Worm (Caenorhabditis elegans) whole organism, L4 larva: ENCODE measurements around the gene npr-17.

Experiments
- Y48G9A.11 ChIP-seq: fragments of 200-800 bp; sonication (Bioruptor generic); IDR thresholded peaks from 2 replicates; pipeline ENCODE4 v1.3.6; 2022; ENCODE audit warnings: missing genetic modification reagents, missing genetic modification characterization, missing compliant biosample characterization
- Y75B8A.6 ChIP-seq: fragments of 200-800 bp; sonication (Bioruptor generic); IDR thresholded peaks from 2 replicates; pipeline ENCODE4 v1.3.6; 2022; ENCODE audit warnings: missing genetic modification reagents, missing genetic modification characterization, missing compliant biosample characterization
- ZK546.5 ChIP-seq, 2 experiments: sonication (generic microtip); optimal IDR thresholded peaks; 2 replicates each; lab custom pipeline; 2017; ENCODE audit warnings: missing biosample characterization in 2 of 2, missing genetic modification characterization in 2 of 2
- ceh-44 ChIP-seq: fragments of 200-800 bp; sonication (Bioruptor generic); IDR thresholded peaks from 2 replicates; pipeline ENCODE4 v1.3.6; 2022; ENCODE audit warnings: missing genetic modification reagents, missing genetic modification characterization, missing compliant biosample characterization
- ceh-82 ChIP-seq: sonication (generic microtip); optimal IDR thresholded peaks from 2 replicates; lab custom pipeline; 2017; ENCODE audit warnings: missing biosample characterization, missing genetic modification characterization
- ctbp-1 ChIP-seq: fragments of 200-800 bp; sonication (Bioruptor generic); IDR thresholded peaks from 2 replicates; pipeline ENCODE4 v1.3.6; 2022; ENCODE audit warnings: missing genetic modification reagents, missing genetic modification characterization, missing compliant biosample characterization
- daf-12 ChIP-seq: fragments of 150-350 bp; optimal IDR thresholded peaks from 2 replicates; lab custom pipeline; 2014; ENCODE audit warnings: missing biosample characterization, missing genetic modification reagents, missing genetic modification characterization
- daf-16 ChIP-seq, 3 experiments: sonication (generic microtip); optimal IDR thresholded peaks; 2 replicates each; lab custom pipeline; 2016 to 2017; ENCODE audit warnings: missing genetic modification characterization in 3 of 3, missing genetic modification reagents in 3 of 3, mild to moderate bottlenecking in 2 of 3, missing compliant biosample characterization in 2 of 3, missing biosample characterization in 1 of 3, moderate library complexity in 1 of 3
- dpl-1 ChIP-seq: fragments of 150-350 bp; optimal IDR thresholded peaks from 2 replicates; lab custom pipeline; 2014; ENCODE audit warnings: missing biosample characterization, missing genetic modification reagents, missing genetic modification characterization
- dve-1 ChIP-seq: sonication (generic microtip); optimal IDR thresholded peaks from 2 replicates; lab custom pipeline; 2017; ENCODE audit warnings: antibody characterized with exemption, mild to moderate bottlenecking, missing genetic modification characterization, missing compliant biosample characterization; ENCODE audit not compliant: insufficient read depth
- egl-27 ChIP-seq: sonication (generic microtip); optimal IDR thresholded peaks from 3 replicates; lab custom pipeline; 2017; ENCODE audit warnings: missing biosample characterization, missing genetic modification reagents, missing genetic modification characterization
- fkh-10 ChIP-seq: fragments of 150-350 bp; optimal IDR thresholded peaks from 2 replicates; lab custom pipeline; 2014; ENCODE audit warnings: missing biosample characterization, missing genetic modification reagents, missing genetic modification characterization
- hlh-11 ChIP-seq: fragments of 200-800 bp; sonication (Bioruptor generic); optimal IDR thresholded peaks from 2 replicates; lab custom pipeline; 2018; ENCODE audit warnings: mild to moderate bottlenecking, missing genetic modification characterization, missing compliant biosample characterization
- lin-15B ChIP-seq: fragments of 150-350 bp; sonication (generic microtip); optimal IDR thresholded peaks from 3 replicates; lab custom pipeline; 2014; ENCODE audit warnings: missing biosample characterization, missing genetic modification characterization
- lin-29 ChIP-seq: fragments of 200-800 bp; sonication (Bioruptor generic); IDR thresholded peaks from 2 replicates; pipeline ENCODE4 v1.3.6; 2022; ENCODE audit warnings: missing genetic modification reagents, missing genetic modification characterization, missing compliant biosample characterization
- lin-38 ChIP-seq: fragments of 200-800 bp; sonication (Bioruptor generic); IDR thresholded peaks from 2 replicates; pipeline ENCODE4 v1.3.6; 2022; ENCODE audit warnings: missing genetic modification reagents, missing genetic modification characterization, missing compliant biosample characterization
- mdl-1 ChIP-seq, 2 experiments: fragments of 150-350 bp in 1 of 2; sonication (generic microtip) in 1 of 2; optimal IDR thresholded peaks; 2 replicates each; lab custom pipeline; 2014 to 2017; ENCODE audit warnings: missing biosample characterization in 2 of 2, missing genetic modification characterization in 2 of 2
- nhr-11 ChIP-seq: fragments of 150-350 bp; optimal IDR thresholded peaks from 2 replicates; lab custom pipeline; 2014; ENCODE audit warnings: missing biosample characterization, missing genetic modification characterization
- nhr-237 ChIP-seq: sonication (generic microtip); optimal IDR thresholded peaks from 2 replicates; lab custom pipeline; 2017; ENCODE audit warnings: missing biosample characterization, missing genetic modification characterization
- nhr-41 ChIP-seq: fragments of 200-800 bp; sonication (Bioruptor generic); IDR thresholded peaks from 2 replicates; pipeline ENCODE4 v1.3.6; 2022; ENCODE audit warnings: missing genetic modification reagents, missing genetic modification characterization, missing compliant biosample characterization
- nhr-48 ChIP-seq: sonication (generic microtip); optimal IDR thresholded peaks from 2 replicates; lab custom pipeline; 2016; ENCODE audit warnings: mild to moderate bottlenecking, missing genetic modification characterization, missing compliant biosample characterization
- php-3 ChIP-seq: fragments of 200-800 bp; sonication (Bioruptor generic); IDR thresholded peaks from 2 replicates; pipeline ENCODE4 v1.3.6; 2022; ENCODE audit warnings: missing genetic modification reagents, missing genetic modification characterization, missing compliant biosample characterization
- pqm-1 ChIP-seq: sonication (generic microtip); optimal IDR thresholded peaks from 2 replicates; lab custom pipeline; 2017; ENCODE audit warnings: missing biosample characterization, missing genetic modification characterization
- rbr-2 ChIP-seq: sonication (generic microtip); optimal IDR thresholded peaks from 2 replicates; lab custom pipeline; 2016; ENCODE audit warnings: missing genotype, missing genetic modification characterization, missing compliant biosample characterization
- set-16 ChIP-seq: fragments of 200-800 bp; sonication (Bioruptor generic); IDR thresholded peaks from 2 replicates; pipeline ENCODE4 v1.3.6; 2022; ENCODE audit warnings: missing genetic modification reagents, missing genetic modification characterization, missing compliant biosample characterization
- snpc-1.2 ChIP-seq: fragments of 200-800 bp; sonication (Bioruptor generic); IDR thresholded peaks from 2 replicates; pipeline ENCODE4 v1.3.6; 2022; ENCODE audit warnings: missing genetic modification reagents, missing genetic modification characterization, missing compliant biosample characterization
- spr-3 ChIP-seq: fragments of 200-800 bp; sonication (Bioruptor generic); optimal IDR thresholded peaks from 2 replicates; lab custom pipeline; 2018; ENCODE audit warnings: mild to moderate bottlenecking, missing genetic modification characterization, missing compliant biosample characterization
- tra-1 ChIP-seq: fragments of 200-800 bp; sonication (Bioruptor generic); IDR thresholded peaks from 2 replicates; pipeline ENCODE4 v1.3.6; 2022; ENCODE audit warnings: missing genetic modification reagents, missing genetic modification characterization, missing compliant biosample characterization
- unc-130 ChIP-seq: sonication (generic microtip); optimal IDR thresholded peaks from 2 replicates; lab custom pipeline; 2016; ENCODE audit warnings: missing genetic modification reagents, missing genetic modification characterization, missing compliant biosample characterization
- unc-39 ChIP-seq: sonication (generic microtip); optimal IDR thresholded peaks from 2 replicates; lab custom pipeline; 2017; ENCODE audit warnings: missing biosample characterization, missing genetic modification characterization
- vab-7 ChIP-seq: fragments of 200-800 bp; sonication (Bioruptor generic); IDR thresholded peaks from 2 replicates; pipeline ENCODE4 v1.3.6; 2022; ENCODE audit warnings: missing genetic modification reagents, missing genetic modification characterization, missing compliant biosample characterization
- zfp-2 ChIP-seq: sonication (generic microtip); optimal IDR thresholded peaks from 2 replicates; lab custom pipeline; 2016; ENCODE audit warnings: mild to moderate bottlenecking, missing genetic modification characterization, missing compliant biosample characterization
- zfp-3 ChIP-seq: fragments of 200-800 bp; sonication (Bioruptor generic); conservative IDR thresholded peaks from 2 replicates; pipeline ENCODE4 v1.3.6; 2022; ENCODE audit warnings: missing genetic modification reagents, missing genetic modification characterization, missing compliant biosample characterization
- ztf-11 ChIP-seq: fragments of 150-350 bp; optimal IDR thresholded peaks from 2 replicates; lab custom pipeline; 2014; ENCODE audit warnings: missing biosample characterization, missing genetic modification characterization
- ztf-7 ChIP-seq: fragments of 150-350 bp; optimal IDR thresholded peaks from 2 replicates; lab custom pipeline; 2014; ENCODE audit warnings: missing biosample characterization, missing genetic modification characterization

Gene npr-17

ce11 chrIII:7973201-7973767 is 23.0 kb downstream of the npr-17 start, which contains the start of the genes eef-1B.1 and aco-2 (continued):
- TF ChIP-seq spr-3 (GFP tag; lab: Kevin White, UChicago) = no peak
- TF ChIP-seq hlh-11 = peak; percentile 95
- TF ChIP-seq nhr-237 (tag; lab: Kevin White, UChicago) = no peak
- 0 out of 2 replicates have a peak, but pooled peaks have one; percentile 7 for TF ChIP-seq vab-7 (GFP tag; lab: Robert Waterston, UW)
- peak; percentile 94 for TF ChIP-seq dve-1 (tag; lab: Kevin White, UChicago)
- TF ChIP-seq lin-15B (tag; lab: Kevin White, UChicago) = no peak
- no peak for TF ChIP-seq daf-12 (tag; lab: Kevin White, UChicago)
- peak; percentile 76 for TF ChIP-seq zfp-3 (GFP tag; lab: Robert Waterston, UW)
- TF ChIP-seq fkh-10 = peak; percentile 53
- no peak for TF ChIP-seq pqm-1
- no peak for TF ChIP-seq ztf-11 (tag; lab: Kevin White, UChicago)
- peak; percentile 35 for TF ChIP-seq zfp-2
- TF ChIP-seq nhr-48 (tag; lab: Kevin White, UChicago) = peak; percentile 75
- TF ChIP-seq php-3 (GFP tag; lab: Robert Waterston, UW) = peak; percentile 42; the same call in 1 of the 2 replicates
- TF ChIP-seq tra-1 (GFP tag; lab: Robert Waterston, UW) = peak; percentile 22; the same call in 1 of the 2 replicates
- peak; percentile 85 for TF ChIP-seq lin-38 (GFP tag; lab: Robert Waterston, UW)
- peak; percentile 13 for TF ChIP-seq unc-130 (GFP tag; lab: Kevin White, UChicago)
- TF ChIP-seq egl-27 (tag; lab: Kevin White, UChicago) = no peak
- TF ChIP-seq daf-16 (GFP tag; optimal IDR thresholded peaks at IDR 0.05; lab: Kevin White, UChicago) = peak in 1 of 2 experiments; percentile 61
- peak; percentile 89 for TF ChIP-seq daf-16 (tag; optimal IDR thresholded peaks at IDR 0.05; lab: Kevin White, UChicago)
- TF ChIP-seq ctbp-1 (GFP tag; lab: Robert Waterston, UW) = peak; percentile 54
- TF ChIP-seq ceh-44 (GFP tag; lab: Robert Waterston, UW) = no peak
- peak in 1 of 2 experiments; percentile 78 for TF ChIP-seq mdl-1 (tag; optimal IDR thresholded peaks at IDR 0.05; lab: Kevin White, UChicago)
- no peak for TF ChIP-seq Y48G9A.11 (GFP tag; lab: Robert Waterston, UW)
- TF ChIP-seq dpl-1 = peak; percentile 92
- peak; percentile 88 for TF ChIP-seq nhr-11 (tag; lab: Kevin White, UChicago)
- no peak for TF ChIP-seq Y75B8A.6 (GFP tag; lab: Robert Waterston, UW)
- TF ChIP-seq ceh-82 = no peak
- peak; percentile 78 for TF ChIP-seq ztf-7 (tag; lab: Kevin White, UChicago)
- TF ChIP-seq nhr-41 = no peak
- TF ChIP-seq rbr-2 = peak; percentile 89
- TF ChIP-seq lin-29 = no peak
- no peak for TF ChIP-seq ZK546.5 (tag; optimal IDR thresholded peaks at IDR 0.05; lab: Kevin White, UChicago)
- no peak for TF ChIP-seq unc-39 (tag; lab: Kevin White, UChicago)

ce11 chrIII:7972687-7973086 is 23.6 kb downstream of the npr-17 start:
- TF ChIP-seq set-16 (GFP tag; lab: Robert Waterston, UW) (peak; percentile 85), Y48G9A.11 (GFP tag; lab: Robert Waterston, UW) (no peak), ceh-44 (GFP tag; lab: Robert Waterston, UW) (peak; percentile 53; the same call in 1 of the 2 replicates)
- TF ChIP-seq, all 104 proteins: peak for 2

ce11 chrIII:7972061-7972460 is 24.2 kb downstream of the npr-17 start, which contains the start of gene F54H12.5:
Gene F54H12.5, minus strand, starts transcription at chrIII:7972161.
- TF ChIP-seq ZK546.5 (tag; optimal IDR thresholded peaks at IDR 0.05; lab: Kevin White, UChicago) (no peak), snpc-1.2 (GFP tag; lab: Robert Waterston, UW) (0 out of 2 replicates have a peak, but pooled peaks have one; percentile 29)
